Fruit fly (Drosophila melanogaster): ENCODE measurements around the gene mtd.

dm6 chr3R:5290738-5291137, 59.5 kb downstream of the mtd start:
- TF ChIP-seq Sin3A (optimal IDR thresholded peaks at IDR 0.05) (no peak), pho (GFP tag; optimal IDR thresholded peaks at IDR 0.05) (no peak), zfh1 (GFP tag; IDR thresholded peaks at IDR 0.05) (no peak), wdn (GFP tag; IDR thresholded peaks at IDR 0.05) (no peak), twi (tag; optimal IDR thresholded peaks at IDR 0.05) (no peak), maf-S (GFP tag; optimal IDR thresholded peaks at IDR 0.05) (no peak)

Measured in whole organism, embryonic.